Fruit fly (Drosophila melanogaster) whole organism, adult: ENCODE measurements around the gene CG31898.

Experiments
- CG11617 ChIP-seq: fragments of 200-800 bp; sonication (Bioruptor generic); optimal IDR thresholded peaks from 2 replicates; lab custom pipeline; 2017; ENCODE audit warnings: mild to moderate bottlenecking, missing biosample characterization, missing genetic modification reagents, missing genetic modification characterization
- Hr96 ChIP-seq: fragments of 200-800 bp; sonication (Bioruptor generic); optimal IDR thresholded peaks from 2 replicates; lab custom pipeline; 2016; ENCODE audit warnings: missing biosample characterization, missing genetic modification characterization
- cic ChIP-seq: fragments of 200-800 bp; sonication (Bioruptor generic); optimal IDR thresholded peaks from 2 replicates; lab custom pipeline; 2017; ENCODE audit warnings: missing biosample characterization, mild to moderate bottlenecking, missing genetic modification characterization, moderate library complexity
- toe ChIP-seq: fragments of 200-800 bp; sonication (Bioruptor generic); optimal IDR thresholded peaks from 2 replicates; lab custom pipeline; 2016; ENCODE audit warnings: missing biosample characterization, missing genetic modification characterization

CG31898 gene

dm6 chr2L:8449358-8449757, 49.1 kb downstream of the CG31898 start, which contains the start of gene Aasdh:
Aasdh (minus strand) TSS chr2L:8449576.
- TF ChIP-seq toe (GFP tag; lab: Kevin White, UChicago) (no peak), CG11617 (GFP tag; lab: Kevin White, UChicago) (no peak), Hr96 (GFP tag; lab: Kevin White, UChicago) (no peak), cic (no peak)
